Fruit fly (Drosophila melanogaster) whole organism, embryonic: ENCODE measurements around the gene Csas.

ENCODE experiments used
- ATbp ChIP-seq: fragments of 200-800 bp; sonication (Bioruptor generic); optimal IDR thresholded peaks from 2 replicates; lab custom pipeline; 2017; ENCODE audit warnings: missing biosample characterization, mild to moderate bottlenecking, missing genetic modification characterization, missing genetic modification reagents
- Asciz ChIP-seq: fragments of 200-800 bp; sonication (Bioruptor generic); optimal IDR thresholded peaks from 2 replicates; lab custom pipeline; 2017; ENCODE audit warnings: missing biosample characterization, mild to moderate bottlenecking, missing genetic modification characterization, missing genetic modification reagents
- BEAF-32 ChIP-seq: fragments of 200-800 bp; sonication (Bioruptor generic); optimal IDR thresholded peaks from 3 replicates; lab custom pipeline; 2017; ENCODE audit warnings: missing biosample characterization, missing genetic modification characterization, mild to moderate bottlenecking, moderate library complexity, missing genetic modification reagents
- CG12219 ChIP-seq: fragments of 200-800 bp; sonication (Bioruptor generic); optimal IDR thresholded peaks from 3 replicates; lab custom pipeline; 2018; ENCODE audit warnings: missing biosample characterization, mild to moderate bottlenecking, missing genetic modification characterization
- CG12391 ChIP-seq: fragments of 200-800 bp; sonication (Bioruptor generic); optimal IDR thresholded peaks from 3 replicates; lab custom pipeline; 2018; ENCODE audit warnings: missing biosample characterization, mild to moderate bottlenecking, missing genetic modification characterization, moderate library complexity
- CG13894 ChIP-seq: fragments of 200-800 bp; sonication (Bioruptor generic); optimal IDR thresholded peaks from 3 replicates; lab custom pipeline; 2018; ENCODE audit warnings: missing biosample characterization, mild to moderate bottlenecking, missing genetic modification characterization, moderate library complexity
- CG14441 ChIP-seq: fragments of 200-800 bp; sonication (Bioruptor generic); IDR thresholded peaks from 2 replicates; pipeline ENCODE4 v1.3.6; 2022; ENCODE audit warnings: missing biosample characterization, missing genetic modification characterization
- CG14860 ChIP-seq: fragments of 200-800 bp; sonication (Bioruptor generic); IDR thresholded peaks from 3 replicates; pipeline ENCODE4 v1.3.6; 2022; ENCODE audit warnings: missing biosample characterization, missing genetic modification characterization; ENCODE audit not compliant: partially characterized antibody
- CG16863 ChIP-seq: fragments of 200-800 bp; sonication (Bioruptor generic); optimal IDR thresholded peaks from 3 replicates; lab custom pipeline; 2016; ENCODE audit warnings: missing biosample characterization, missing genetic modification characterization
- CG2116 ChIP-seq: fragments of 200-800 bp; sonication (Bioruptor generic); optimal IDR thresholded peaks from 3 replicates; lab custom pipeline; 2018; ENCODE audit warnings: missing biosample characterization, mild to moderate bottlenecking, missing genetic modification characterization
- CG32532 ChIP-seq: fragments of 200-800 bp; sonication (Bioruptor generic); IDR thresholded peaks from 2 replicates; pipeline ENCODE4 v1.3.6; 2022; ENCODE audit warnings: missing biosample characterization, missing genetic modification characterization
- CG34376 ChIP-seq: fragments of 200-800 bp; sonication (Bioruptor generic); optimal IDR thresholded peaks from 2 replicates; lab custom pipeline; 2018; ENCODE audit warnings: missing biosample characterization, mild to moderate bottlenecking, missing genetic modification characterization
- CG34422 ChIP-seq: fragments of 200-800 bp; sonication (Bioruptor generic); IDR thresholded peaks from 3 replicates; pipeline ENCODE4 v1.3.6; 2022; ENCODE audit warnings: missing biosample characterization, missing genetic modification characterization
- CG3847 ChIP-seq: fragments of 200-800 bp; sonication (Bioruptor generic); IDR thresholded peaks from 2 replicates; pipeline ENCODE4 v1.3.6; 2022; ENCODE audit warnings: missing biosample characterization, missing genetic modification characterization
- CG42726 ChIP-seq: fragments of 200-800 bp; sonication (Bioruptor generic); IDR thresholded peaks from 2 replicates; pipeline ENCODE4 v1.3.6; 2022; ENCODE audit warnings: missing biosample characterization, missing genetic modification characterization; ENCODE audit not compliant: partially characterized antibody
- CG4328 ChIP-seq: fragments of 200-800 bp; sonication (Bioruptor generic); optimal IDR thresholded peaks from 3 replicates; lab custom pipeline; 2017; ENCODE audit warnings: missing biosample characterization, missing genetic modification reagents, missing genetic modification characterization
- CG8478 ChIP-seq: fragments of >200 bp; optimal IDR thresholded peaks from 2 replicates; lab custom pipeline; 2018
- CG8765 ChIP-seq: fragments of 200-800 bp; sonication (Bioruptor generic); IDR thresholded peaks from 2 replicates; pipeline ENCODE4 v1.3.6; 2022; ENCODE audit warnings: missing biosample characterization, missing genetic modification characterization
- CG8924 ChIP-seq: fragments of 200-800 bp; optimal IDR thresholded peaks from 3 replicates; lab custom pipeline; 2019; ENCODE audit warnings: missing biosample characterization, mild to moderate bottlenecking, missing genetic modification characterization, moderate library complexity
- CG9215 ChIP-seq: fragments of 200-800 bp; sonication (Bioruptor generic); IDR thresholded peaks from 2 replicates; pipeline ENCODE4 v1.3.6; 2022; ENCODE audit warnings: missing biosample characterization, missing genetic modification characterization
- CrebB ChIP-seq: fragments of 200-800 bp; sonication (Bioruptor generic); optimal IDR thresholded peaks from 3 replicates; lab custom pipeline; 2018; ENCODE audit warnings: missing biosample characterization, mild to moderate bottlenecking, missing genetic modification characterization
- Dll ChIP-seq: fragments of 200-800 bp; sonication (Bioruptor generic); IDR thresholded peaks from 4 replicates; pipeline ENCODE4 v1.3.6; 2022; ENCODE audit warnings: missing biosample characterization, missing genetic modification characterization; ENCODE audit not compliant: partially characterized antibody
- Doc3 ChIP-seq: fragments of 200-800 bp; sonication (Bioruptor generic); IDR thresholded peaks from 3 replicates; pipeline ENCODE4 v1.3.6; 2022; ENCODE audit warnings: missing biosample characterization, missing genetic modification characterization; ENCODE audit not compliant: partially characterized antibody
- Dref ChIP-seq: fragments of 200-800 bp; sonication (Bioruptor generic); IDR thresholded peaks from 2 replicates; pipeline ENCODE4 v1.3.6; 2022; ENCODE audit warnings: missing biosample characterization, missing genetic modification characterization
- Gug ChIP-seq: fragments of 200-800 bp; sonication (Bioruptor generic); IDR thresholded peaks from 4 replicates; pipeline ENCODE4 v1.3.6; 2022; ENCODE audit warnings: missing biosample characterization, missing genetic modification characterization
- MBD-R2 ChIP-seq: fragments of 200-800 bp; sonication (Bioruptor generic); IDR thresholded peaks from 2 replicates; pipeline ENCODE4 v1.3.6; 2022; ENCODE audit warnings: missing biosample characterization, missing genetic modification characterization
- Med ChIP-seq: fragments of 200-800 bp; sonication (Bioruptor generic); peaks from one replicate; lab custom pipeline; 2016; ENCODE audit warnings: missing biosample characterization, missing genetic modification characterization, mild to moderate bottlenecking, inconsistent platforms, moderate library complexity
- Nf-YC ChIP-seq: fragments of 200-800 bp; optimal IDR thresholded peaks from 3 replicates; lab custom pipeline; 2019; ENCODE audit warnings: missing biosample characterization, mild to moderate bottlenecking, missing genetic modification characterization, moderate library complexity
- Sox102F ChIP-seq: fragments of 200-800 bp; sonication (Bioruptor generic); optimal IDR thresholded peaks from 2 replicates; lab custom pipeline; 2018; ENCODE audit warnings: missing biosample characterization, mild to moderate bottlenecking, missing genetic modification characterization, moderate library complexity
- Sry-δ ChIP-seq: fragments of 200-800 bp; sonication (Bioruptor generic); optimal IDR thresholded peaks from 2 replicates; lab custom pipeline; 2016; ENCODE audit warnings: missing biosample characterization, missing genetic modification characterization
- abd-A ChIP-seq: fragments of 200-800 bp; sonication (Bioruptor generic); optimal IDR thresholded peaks from 3 replicates; lab custom pipeline; 2019; ENCODE audit warnings: missing biosample characterization, mild to moderate bottlenecking, missing genetic modification characterization, moderate library complexity
- bcd ChIP-seq: fragments of 200-800 bp; sonication (Bioruptor generic); optimal IDR thresholded peaks from 2 replicates; lab custom pipeline; 2017; ENCODE audit warnings: missing biosample characterization, mild to moderate bottlenecking, missing genetic modification characterization
- bigmax ChIP-seq: fragments of 200-800 bp; sonication (Bioruptor generic); optimal IDR thresholded peaks from 2 replicates; lab custom pipeline; 2018; ENCODE audit warnings: missing biosample characterization, mild to moderate bottlenecking, missing genetic modification characterization
- cad ChIP-seq: fragments of >200 bp; optimal IDR thresholded peaks from 2 replicates; lab custom pipeline; 2017; ENCODE audit warnings: missing biosample characterization, missing genetic modification characterization
- croc ChIP-seq: fragments of 200-800 bp; sonication (Bioruptor generic); conservative IDR thresholded peaks from 3 replicates; pipeline ENCODE4 v1.3.6; 2022; ENCODE audit warnings: missing biosample characterization, missing genetic modification characterization
- dm ChIP-seq: fragments of 200-800 bp; sonication (Bioruptor generic); optimal IDR thresholded peaks from 3 replicates; lab custom pipeline; 2016; ENCODE audit warnings: missing biosample characterization, missing genetic modification characterization
- ham ChIP-seq: fragments of 200-800 bp; sonication (Bioruptor generic); IDR thresholded peaks from 2 replicates; pipeline ENCODE4 v1.3.6; 2022; ENCODE audit warnings: missing biosample characterization, missing genetic modification characterization
- her ChIP-seq: fragments of 200-800 bp; sonication (Bioruptor generic); optimal IDR thresholded peaks from 2 replicates; lab custom pipeline; 2016; ENCODE audit warnings: missing biosample characterization, missing genetic modification characterization
- insv ChIP-seq, 2 experiments: fragments of 200-800 bp; sonication (Bioruptor generic); optimal IDR thresholded peaks; 3 replicates each; lab custom pipeline; 2016 to 2018; ENCODE audit warnings: missing biosample characterization in 2 of 2, missing genetic modification characterization in 2 of 2
- jing ChIP-seq: fragments of 200-800 bp; sonication (Bioruptor generic); optimal IDR thresholded peaks from 2 replicates; lab custom pipeline; 2018; ENCODE audit warnings: missing biosample characterization, mild to moderate bottlenecking, missing genetic modification characterization
- mam ChIP-seq: fragments of 200-800 bp; sonication (Bioruptor generic); optimal IDR thresholded peaks from 3 replicates; lab custom pipeline; 2016; ENCODE audit warnings: missing biosample characterization, missing genetic modification characterization
- onecut ChIP-seq: fragments of 200-800 bp; sonication (Bioruptor generic); IDR thresholded peaks from 2 replicates; pipeline ENCODE4 v1.3.6; 2022; ENCODE audit warnings: missing biosample characterization, missing genetic modification characterization
- pfk ChIP-seq: fragments of 200-800 bp; sonication (Bioruptor generic); optimal IDR thresholded peaks from 2 replicates; lab custom pipeline; 2018; ENCODE audit warnings: missing biosample characterization, mild to moderate bottlenecking, missing genetic modification characterization, moderate library complexity
- pzg ChIP-seq: fragments of 200-800 bp; sonication (Bioruptor generic); optimal IDR thresholded peaks from 3 replicates; lab custom pipeline; 2018; ENCODE audit warnings: missing biosample characterization, mild to moderate bottlenecking, missing genetic modification characterization, moderate library complexity
- row ChIP-seq: fragments of 200-800 bp; sonication (Bioruptor generic); IDR thresholded peaks from 3 replicates; pipeline ENCODE4 v1.3.6; 2022; ENCODE audit warnings: missing biosample characterization, missing genetic modification characterization
- sisA ChIP-seq: fragments of 200-800 bp; sonication (Bioruptor generic); IDR thresholded peaks from 2 replicates; pipeline ENCODE4 v1.3.6; 2022; ENCODE audit warnings: missing biosample characterization, missing genetic modification characterization
- slp2 ChIP-seq: fragments of 200-800 bp; sonication (Bioruptor generic); optimal IDR thresholded peaks from 2 replicates; lab custom pipeline; 2016; ENCODE audit warnings: missing biosample characterization, missing genetic modification characterization
- sob ChIP-seq: fragments of 200-800 bp; sonication (Bioruptor generic); IDR thresholded peaks from 2 replicates; pipeline ENCODE4 v1.3.6; 2022; ENCODE audit warnings: missing biosample characterization, missing genetic modification characterization
- sqz ChIP-seq: fragments of 200-800 bp; sonication (Bioruptor generic); optimal IDR thresholded peaks from 3 replicates; lab custom pipeline; 2018; ENCODE audit warnings: missing biosample characterization, mild to moderate bottlenecking, missing genetic modification characterization
- stwl ChIP-seq: fragments of 200-800 bp; sonication (Bioruptor generic); optimal IDR thresholded peaks from 3 replicates; lab custom pipeline; 2018; ENCODE audit warnings: missing biosample characterization, mild to moderate bottlenecking, missing genetic modification characterization, moderate library complexity
- twi ChIP-seq: fragments of 200-800 bp; optimal IDR thresholded peaks from 2 replicates; lab custom pipeline; 2019; ENCODE audit warnings: missing biosample characterization, mild to moderate bottlenecking, missing genetic modification characterization, moderate library complexity

Gene Csas

DNA sequence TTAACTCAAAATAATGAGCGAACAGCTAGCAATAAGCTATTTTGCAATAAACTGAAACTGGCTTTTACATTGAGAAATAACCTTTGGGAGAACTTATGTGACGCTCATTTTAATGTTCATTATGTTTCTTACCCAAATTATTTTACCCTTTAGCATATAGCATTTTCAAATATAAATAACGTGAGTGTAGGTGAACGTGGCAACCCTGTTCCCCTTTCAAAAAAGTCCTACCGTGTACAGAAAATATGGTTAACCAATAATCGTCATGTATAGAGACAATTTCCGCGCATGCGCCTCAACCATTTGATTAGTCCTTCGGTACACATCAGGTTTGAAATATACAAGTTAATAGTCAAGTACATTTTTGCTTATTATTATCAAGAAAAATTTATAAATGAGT lies 5.2 kb upstream of the Csas start (continued):
- TF ChIP-seq CG12219 (GFP tag; lab: Kevin White, UChicago) (no peak), CG14441 (GFP tag; lab: Robert Waterston, UW) (no peak), CG34422 (GFP tag; lab: Robert Waterston, UW) (no peak), stwl (tag; lab: Kevin White, UChicago) (peak; percentile 35), abd-A (peak; percentile 7), Sox102F (GFP tag; lab: Kevin White, UChicago) (no peak), Med (peak; percentile 50), CG8924 (no peak), Nf-YC (tag; lab: Kevin White, UChicago) (peak; percentile 61), bigmax (GFP tag; lab: Kevin White, UChicago) (no peak), croc (GFP tag; lab: Robert Waterston, UW) (no peak), ham (GFP tag; lab: Robert Waterston, UW) (no peak), CG8478 (lab: Kevin White, UChicago) (no peak), CG13894 (tag; lab: Kevin White, UChicago) (peak; percentile 42), slp2 (GFP tag; lab: Kevin White, UChicago) (no peak), sob (GFP tag; lab: Robert Waterston, UW) (no peak), mam (GFP tag; lab: Kevin White, UChicago) (no peak), dm (no peak), Asciz (GFP tag; lab: Kevin White, UChicago) (no peak), CG8765 (no peak), onecut (GFP tag; lab: Robert Waterston, UW) (peak; percentile 85)
- TF ChIP-seq, all 482 proteins: peak for 10

DNA sequence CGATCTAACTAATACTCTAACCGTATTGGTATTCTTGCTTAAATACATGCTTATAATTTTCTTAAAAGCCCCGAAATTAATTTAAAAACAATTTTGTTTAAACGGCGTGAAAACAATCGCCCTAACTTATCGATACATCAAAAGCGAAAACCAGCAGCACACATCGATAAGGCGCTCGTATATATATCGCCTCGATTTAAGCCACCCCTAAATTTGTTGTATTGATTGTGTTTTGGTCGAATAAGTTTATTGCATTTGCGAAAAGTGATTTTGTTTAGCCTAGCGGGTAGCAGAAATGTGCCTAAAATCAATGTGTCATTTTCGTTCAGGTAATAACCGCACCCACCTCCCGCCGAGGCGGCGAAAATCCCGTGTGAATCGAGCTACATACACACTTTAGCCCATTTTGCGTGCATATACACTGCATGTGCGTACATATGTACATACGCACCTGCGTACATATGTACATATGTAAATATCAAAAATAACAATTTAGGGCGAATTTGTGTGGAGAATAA lies 3.0 kb upstream of the Csas start, which contains the start of the genes CG7646 and Nca:
CG7646 (plus strand) TSS at position 174 of the 518 bp plus-strand sequence.
Nca (plus strand) TSS at position 174 of the 518 bp plus-strand sequence.
- peak in 1 of 2 experiments; percentile 91 for TF ChIP-seq insv (GFP tag; optimal IDR thresholded peaks at IDR 0.05; lab: Kevin White, UChicago)
- no peak for TF ChIP-seq CG9215
- TF ChIP-seq her, result no peak
- peak; percentile 91 for TF ChIP-seq Dref
- TF ChIP-seq ATbp (GFP tag; lab: Kevin White, UChicago), result peak; percentile 27
- no peak for TF ChIP-seq sqz (GFP tag; lab: Kevin White, UChicago)
- TF ChIP-seq CG2116 (GFP tag; lab: Kevin White, UChicago), result peak; percentile 87
- TF ChIP-seq CG8478 (lab: Kevin White, UChicago), result no peak
- TF ChIP-seq Sry-δ (GFP tag; lab: Kevin White, UChicago), result peak; percentile 92
- peak; percentile 88 for TF ChIP-seq CG14860
- no peak for TF ChIP-seq CG32532 (GFP tag; lab: Robert Waterston, UW)
- peak; percentile 49 for TF ChIP-seq CG12391 (tag; lab: Kevin White, UChicago)
- TF ChIP-seq Dll (GFP tag; lab: Robert Waterston, UW), result peak; percentile 92
- peak; percentile 67 for TF ChIP-seq pzg (GFP tag; lab: Kevin White, UChicago)
- peak; percentile 50; the same call in 1 of the 3 replicates for TF ChIP-seq row (GFP tag; lab: Robert Waterston, UW)
- TF ChIP-seq CG34376 (GFP tag; lab: Kevin White, UChicago), result no peak
- TF ChIP-seq CG4328, result peak; percentile 66
- no peak for TF ChIP-seq CG3847 (GFP tag; lab: Robert Waterston, UW)
- peak; percentile 86 for TF ChIP-seq Doc3 (GFP tag; lab: Robert Waterston, UW)
- no peak for TF ChIP-seq Gug (GFP tag; lab: Robert Waterston, UW)
- peak; percentile 14 for TF ChIP-seq cad (GFP tag; lab: Kevin White, UChicago)
- TF ChIP-seq pfk (GFP tag; lab: Kevin White, UChicago), result peak; percentile 86
- no peak for TF ChIP-seq jing (GFP tag; lab: Kevin White, UChicago)
- TF ChIP-seq MBD-R2 (GFP tag; lab: Robert Waterston, UW), result peak; percentile 60
- peak; percentile 85 for TF ChIP-seq CG42726
- peak; percentile 90 for TF ChIP-seq BEAF-32 (GFP tag; lab: Kevin White, UChicago)
- TF ChIP-seq CG16863 (GFP tag; lab: Kevin White, UChicago), result no peak
- TF ChIP-seq CrebB (tag; lab: Kevin White, UChicago), result peak; percentile 51
- no peak for TF ChIP-seq bcd (GFP tag; lab: Kevin White, UChicago)
- TF ChIP-seq sisA (GFP tag; lab: Robert Waterston, UW), result no peak
- peak; percentile 59 for TF ChIP-seq twi (tag; lab: Kevin White, UChicago)
